Fruit fly (Drosophila melanogaster): ENCODE results near the gene Acer.
A peak's percentile ranks its signal among the peaks of the same experiment; 100 is the strongest.

Gene Acer

dm6 chr2L:8543102-8543501 is 21.4 kb downstream of the Acer start (continued):
- TF ChIP-seq Jarid2 (GFP tag; optimal IDR thresholded peaks at IDR 0.05) (peak; percentile 87), Ptx1 (GFP tag; IDR thresholded peaks at IDR 0.05) (no peak), pros (GFP tag; optimal IDR thresholded peaks at IDR 0.05) (no peak), Bgb (GFP tag; IDR thresholded peaks at IDR 0.05; ENCODE audit: partially characterized antibody) (peak; percentile 37; the same call in 1 of the 2 replicates), HmgZ (tag; optimal IDR thresholded peaks at IDR 0.05) (peak; percentile 31), ash1 (GFP tag; optimal IDR thresholded peaks at IDR 0.05) (no peak), Fer3 (tag; optimal IDR thresholded peaks at IDR 0.05) (no peak), pzg (GFP tag; optimal IDR thresholded peaks at IDR 0.05) (peak; percentile 31), CG6683 (GFP tag; optimal IDR thresholded peaks at IDR 0.05) (no peak), cas (GFP tag; IDR thresholded peaks at IDR 0.05) (no peak), kay (GFP tag; optimal IDR thresholded peaks at IDR 0.05) (no peak), Ets97D (GFP tag; optimal IDR thresholded peaks at IDR 0.05) (peak; percentile 2), Med (GFP tag) (peak; percentile 76), Antp (GFP tag; optimal IDR thresholded peaks at IDR 0.05) (no peak), kah (GFP tag; optimal IDR thresholded peaks at IDR 0.05) (no peak), CG15269 (tag; optimal IDR thresholded peaks at IDR 0.05) (no peak), CG17912 (GFP tag; optimal IDR thresholded peaks at IDR 0.05) (no peak), z (GFP tag; IDR thresholded peaks at IDR 0.05) (peak; percentile 55; the same call in 1 of the 3 replicates), chm (GFP tag; IDR thresholded peaks at IDR 0.05) (peak; percentile 86), CG6175 (GFP tag; IDR thresholded peaks at IDR 0.05) (no peak), Trl (optimal IDR thresholded peaks at IDR 0.05) (peak; percentile 71 to 81), Trl (GFP tag; optimal IDR thresholded peaks at IDR 0.05) (peak; percentile 40), CG1024 (GFP tag; IDR thresholded peaks at IDR 0.05) (no peak), CG18262 (tag; optimal IDR thresholded peaks at IDR 0.05) (peak; percentile 4), CG15011 (GFP tag; optimal IDR thresholded peaks at IDR 0.05) (no peak), Rfx (GFP tag; IDR thresholded peaks at IDR 0.05) (peak; percentile 37; the same call in 1 of the 2 replicates), CG17359 (tag; optimal IDR thresholded peaks at IDR 0.05) (peak; percentile 15), Atf6 (GFP tag; IDR thresholded peaks at IDR 0.05) (0 out of 2 replicates have a peak, but pooled peaks have one; percentile 17), Asciz (GFP tag; optimal IDR thresholded peaks at IDR 0.05) (peak; percentile 31), CG10979 (tag; optimal IDR thresholded peaks at IDR 0.05) (peak; percentile 9), CG9876 (GFP tag; optimal IDR thresholded peaks at IDR 0.05) (no peak), ato (GFP tag; IDR thresholded peaks at IDR 0.05; ENCODE audit: partially characterized antibody) (peak; percentile 27; the same call in 1 of the 2 replicates), Deaf1 (tag; optimal IDR thresholded peaks at IDR 0.05) (no peak), Tbp (GFP tag; optimal IDR thresholded peaks at IDR 0.05) (no peak), gsb (GFP tag; IDR thresholded peaks at IDR 0.05) (no peak), odd (GFP tag; optimal IDR thresholded peaks at IDR 0.05) (peak; percentile 10), exex (tag; optimal IDR thresholded peaks at IDR 0.05) (no peak), lola (GFP tag; optimal IDR thresholded peaks at IDR 0.05) (no peak), CG30020 (tag; optimal IDR thresholded peaks at IDR 0.05) (no peak), CG12219 (GFP tag; optimal IDR thresholded peaks at IDR 0.05) (no peak), zen2 (GFP tag; IDR thresholded peaks at IDR 0.05; ENCODE audit: partially characterized antibody) (no peak), CG10543 (GFP tag; optimal IDR thresholded peaks at IDR 0.05) (no peak), CG10959 (GFP tag; IDR thresholded peaks at IDR 0.05) (no peak), CG11723 (GFP tag; optimal IDR thresholded peaks at IDR 0.05) (peak; percentile 7), CG2889 (GFP tag; IDR thresholded peaks at IDR 0.05) (no peak), gem (tag; optimal IDR thresholded peaks at IDR 0.05) (no peak), CG8290 (GFP tag; optimal IDR thresholded peaks at IDR 0.05) (peak; percentile 51), CG8290 (tag; optimal IDR thresholded peaks at IDR 0.05) (peak in 1 of 2 experiments; percentile 45), chn (GFP tag; optimal IDR thresholded peaks at IDR 0.05) (peak; percentile 34), E2f1 (GFP tag; IDR thresholded peaks at IDR 0.05) (no peak), wdn (GFP tag; IDR thresholded peaks at IDR 0.05) (no peak), Bdp1 (GFP tag; optimal IDR thresholded peaks at IDR 0.05) (peak; percentile 28)
